Worm (Caenorhabditis elegans): ENCODE measurements around the gene srbc-45.

- TF ChIP-seq ref-1 (GFP tag; conservative IDR thresholded peaks at IDR 0.05) (no peak), ztf-29 (GFP tag; IDR thresholded peaks at IDR 0.05) (no peak), flt-1 (GFP tag; IDR thresholded peaks at IDR 0.05) (no peak), med-1 (GFP tag; optimal IDR thresholded peaks at IDR 0.05; ENCODE audit: insufficient read depth) (no peak), klf-2 (GFP tag; conservative IDR thresholded peaks at IDR 0.05) (no peak), ztf-23 (GFP tag; IDR thresholded peaks at IDR 0.05) (no peak), tab-1 (GFP tag; IDR thresholded peaks at IDR 0.05) (no peak), cog-1 (tag; optimal IDR thresholded peaks at IDR 0.05) (no peak)
These were observed 34.4 kb upstream of the srbc-45 start, which contains the start of gene srt-43 for ce11 chrV:12768946-12769345.

All from whole organism, midembryonic.